Comparison of ENCODE assay signal across 2 fruit fly cellular contexts in genomic region chr3L:73352-74147, dm6.
TF ChIP-seq lines count a peak whose summit lies in the region.

No protein-coding gene starts in this region.

TF ChIP-seq in whole organism, prepupa, 60 proteins besides CTCF, POLR2A, EP300 and RAD21 (continued from another document):
- TF ChIP-seq Hr39 (GFP tag; optimal IDR thresholded peaks at IDR 0.05; lab: Kevin White, UChicago) (peak; percentile 81), fkh (GFP tag; optimal IDR thresholded peaks at IDR 0.05; lab: Kevin White, UChicago) (no peak), acj6 (GFP tag; optimal IDR thresholded peaks at IDR 0.05; lab: Kevin White, UChicago) (peak; percentile 75), CG6854 (GFP tag; optimal IDR thresholded peaks at IDR 0.05; lab: Kevin White, UChicago) (no peak), Gug (GFP tag; IDR thresholded peaks at IDR 0.05; lab: Robert Waterston, UW) (no peak; the same call in 1 of the 2 replicates), CG32006 (GFP tag; optimal IDR thresholded peaks at IDR 0.05; lab: Kevin White, UChicago) (peak; percentile 52), Lpt (GFP tag; optimal IDR thresholded peaks at IDR 0.05; lab: Kevin White, UChicago) (peak; percentile 33), vri (GFP tag; optimal IDR thresholded peaks at IDR 0.05; lab: Kevin White, UChicago) (peak; percentile 76), CG31627 (GFP tag; optimal IDR thresholded peaks at IDR 0.05; lab: Kevin White, UChicago) (peak; percentile 83), topi (GFP tag; optimal IDR thresholded peaks at IDR 0.05; lab: Kevin White, UChicago) (peak; percentile 84), Met (GFP tag; optimal IDR thresholded peaks at IDR 0.05; lab: Kevin White, UChicago) (peak; percentile 81), fd85E (GFP tag; optimal IDR thresholded peaks at IDR 0.05; lab: Kevin White, UChicago) (no peak), ss (GFP tag; optimal IDR thresholded peaks at IDR 0.05; lab: Kevin White, UChicago) (peak; percentile 39 to 45), CG6276 (GFP tag; optimal IDR thresholded peaks at IDR 0.05; lab: Kevin White, UChicago) (peak; percentile 7), eg (GFP tag; IDR thresholded peaks at IDR 0.05; lab: Robert Waterston, UW) (0 out of 3 replicates have a peak, but pooled peaks have one; percentile 37), CG6808 (GFP tag; optimal IDR thresholded peaks at IDR 0.05; lab: Kevin White, UChicago) (peak; percentile 58), CG16779 (tag; optimal IDR thresholded peaks at IDR 0.05; lab: Kevin White, UChicago) (peak; percentile 27), Ets21C (GFP tag; optimal IDR thresholded peaks at IDR 0.05; lab: Kevin White, UChicago) (peak; percentile 47), Ets96B (tag; optimal IDR thresholded peaks at IDR 0.05; lab: Kevin White, UChicago) (peak; percentile 73), net (GFP tag; optimal IDR thresholded peaks at IDR 0.05; lab: Kevin White, UChicago) (peak; percentile 40), Smox (GFP tag; optimal IDR thresholded peaks at IDR 0.05; lab: Kevin White, UChicago) (peak; percentile 70), Eip75B (GFP tag; optimal IDR thresholded peaks at IDR 0.05; lab: Kevin White, UChicago) (peak; percentile 75), CG11294 (GFP tag; IDR thresholded peaks at IDR 0.05; lab: Robert Waterston, UW) (no peak), CG8632 (GFP tag; optimal IDR thresholded peaks at IDR 0.05; lab: Kevin White, UChicago) (peak; percentile 58), Sox15 (GFP tag; optimal IDR thresholded peaks at IDR 0.05; lab: Kevin White, UChicago) (peak; percentile 25), Sox102F (GFP tag; optimal IDR thresholded peaks at IDR 0.05; lab: Kevin White, UChicago) (peak; percentile 84), CG10669 (GFP tag; optimal IDR thresholded peaks at IDR 0.05; lab: Kevin White, UChicago) (peak; percentile 68), Sox14 (GFP tag; optimal IDR thresholded peaks at IDR 0.05; lab: Kevin White, UChicago) (peak; percentile 83), CG10631 (GFP tag; optimal IDR thresholded peaks at IDR 0.05; lab: Kevin White, UChicago) (peak; percentile 31), CG8319 (GFP tag; optimal IDR thresholded peaks at IDR 0.05; lab: Kevin White, UChicago) (no peak), Eip93F (GFP tag; optimal IDR thresholded peaks at IDR 0.05; lab: Kevin White, UChicago) (no peak), CG9139 (GFP tag; optimal IDR thresholded peaks at IDR 0.05; lab: Kevin White, UChicago) (no peak), CG6163 (GFP tag; IDR thresholded peaks at IDR 0.05; lab: Robert Waterston, UW) (no peak; the same call in 2 of the 3 replicates), dac (GFP tag; optimal IDR thresholded peaks at IDR 0.05; lab: Kevin White, UChicago) (no peak), Hr4 (GFP tag; optimal IDR thresholded peaks at IDR 0.05; lab: Kevin White, UChicago) (peak; percentile 36), fd59A (GFP tag; optimal IDR thresholded peaks at IDR 0.05; lab: Kevin White, UChicago) (peak; percentile 76), Eip78C (GFP tag; lab: Kevin White, UChicago) (peak; percentile 94), CG4318 (GFP tag; optimal IDR thresholded peaks at IDR 0.05; lab: Kevin White, UChicago) (peak; percentile 18)

TF ChIP-seq in whole organism, wandering third instar larva, 38 proteins besides CTCF, POLR2A, EP300 and RAD21 (continued from another document):
- TF ChIP-seq dsf (GFP tag; optimal IDR thresholded peaks at IDR 0.05; lab: Kevin White, UChicago; ENCODE audit: borderline replicate concordance): no peak
- no peak for TF ChIP-seq Dfd (GFP tag; optimal IDR thresholded peaks at IDR 0.05; lab: Kevin White, UChicago)
- peak; percentile 72 for TF ChIP-seq br (GFP tag; optimal IDR thresholded peaks at IDR 0.05; lab: Kevin White, UChicago)
- TF ChIP-seq HLH106 (tag; optimal IDR thresholded peaks at IDR 0.05; lab: Kevin White, UChicago): peak; percentile 75
- peak; percentile 82 for TF ChIP-seq ey (GFP tag; optimal IDR thresholded peaks at IDR 0.05; lab: Kevin White, UChicago)
- TF ChIP-seq dmrt93B (GFP tag; optimal IDR thresholded peaks at IDR 0.05; lab: Kevin White, UChicago): peak; percentile 48
- TF ChIP-seq Jra (GFP tag; optimal IDR thresholded peaks at IDR 0.05; lab: Kevin White, UChicago): no peak
- TF ChIP-seq foxo (GFP tag; optimal IDR thresholded peaks at IDR 0.05; lab: Kevin White, UChicago): peak in 1 of 2 experiments; percentile 62
TF ChIP-seq in whole organism, wandering third instar larva: peak in this region for 22.
